Worm (Caenorhabditis elegans): ENCODE results near the gene dph-5.

dph-5 gene

ce11 chrII:11349892-11350291, at the start of gene dph-5:
TSS of gene dph-5 (plus strand) at chrII:11350192.
- no peak for TF ChIP-seq ztf-4 (tag; optimal IDR thresholded peaks at IDR 0.05)
- TF ChIP-seq peb-1 (tag; optimal IDR thresholded peaks at IDR 0.05), result no peak
- TF ChIP-seq ztf-11 (tag; optimal IDR thresholded peaks at IDR 0.05), result no peak
- TF ChIP-seq skn-1 (tag; optimal IDR thresholded peaks at IDR 0.05), result no peak
- TF ChIP-seq nhr-129 (tag; optimal IDR thresholded peaks at IDR 0.05), result no peak
- no peak for TF ChIP-seq sem-4 (tag; optimal IDR thresholded peaks at IDR 0.05)
- no peak for TF ChIP-seq Y55F3AM.14 (GFP tag; optimal IDR thresholded peaks at IDR 0.05)
- TF ChIP-seq nhr-23 (tag; optimal IDR thresholded peaks at IDR 0.05), result no peak
- TF ChIP-seq unc-39 (tag; optimal IDR thresholded peaks at IDR 0.05), result no peak
- TF ChIP-seq nhr-12 (tag; optimal IDR thresholded peaks at IDR 0.05), result no peak
- TF ChIP-seq nhr-11 (tag; optimal IDR thresholded peaks at IDR 0.05), result no peak
- no peak for TF ChIP-seq mab-5 (tag; optimal IDR thresholded peaks at IDR 0.05)
- TF ChIP-seq aly-2 (tag; optimal IDR thresholded peaks at IDR 0.05), result no peak
- no peak for TF ChIP-seq zag-1 (tag; optimal IDR thresholded peaks at IDR 0.05)

ce11 chrII:11301059-11301458, 48.9 kb upstream of the dph-5 start, which contains the start of gene raga-1:
TSS of gene raga-1 (plus strand) at chrII:11301359.
- no peak for TF ChIP-seq R02D3.7 (tag; optimal IDR thresholded peaks at IDR 0.05)
- no peak for TF ChIP-seq aly-2 (tag; optimal IDR thresholded peaks at IDR 0.05)
- TF ChIP-seq sem-4 (tag; optimal IDR thresholded peaks at IDR 0.05), result no peak
- no peak for TF ChIP-seq sma-9 (GFP tag; optimal IDR thresholded peaks at IDR 0.05)
- TF ChIP-seq sma-9 (tag; optimal IDR thresholded peaks at IDR 0.05), result no peak
- TF ChIP-seq lin-39 (tag; optimal IDR thresholded peaks at IDR 0.05), result no peak
- no peak for TF ChIP-seq ztf-1 (GFP tag; conservative IDR thresholded peaks at IDR 0.05)
- TF ChIP-seq unc-55 (GFP tag; optimal IDR thresholded peaks at IDR 0.05), result no peak

- TF ChIP-seq C34F6.9 (tag; optimal IDR thresholded peaks at IDR 0.05), result no peak
- no peak for TF ChIP-seq ceh-16 (tag; optimal IDR thresholded peaks at IDR 0.05)
- no peak for TF ChIP-seq unc-39 (tag; optimal IDR thresholded peaks at IDR 0.05)
- no peak for TF ChIP-seq mab-5 (tag; optimal IDR thresholded peaks at IDR 0.05)
- TF ChIP-seq nhr-23 (tag; optimal IDR thresholded peaks at IDR 0.05), result no peak
- no peak for TF ChIP-seq zag-1 (tag; optimal IDR thresholded peaks at IDR 0.05)
Measured at ce11 chrII:11302591-11302990, 47.4 kb upstream of the dph-5 start, which contains the start of gene samp-1. TSS of gene samp-1 (plus strand) at chrII:11302891.

- no peak for TF ChIP-seq blmp-1 (tag; optimal IDR thresholded peaks at IDR 0.05; ENCODE audit: insufficient read depth)
- TF ChIP-seq fos-1 (tag; optimal IDR thresholded peaks at IDR 0.05), result no peak
- no peak for TF ChIP-seq nhr-11 (tag; optimal IDR thresholded peaks at IDR 0.05)
- peak; percentile 41 for TF ChIP-seq C34F6.9 (tag; optimal IDR thresholded peaks at IDR 0.05)
- TF ChIP-seq unc-55 (GFP tag; optimal IDR thresholded peaks at IDR 0.05), result peak; percentile 39
- no peak for TF ChIP-seq mbf-1 (tag; optimal IDR thresholded peaks at IDR 0.05)
- TF ChIP-seq F13H6.1 (tag; optimal IDR thresholded peaks at IDR 0.05), result peak; percentile 58
- TF ChIP-seq egl-27 (tag; optimal IDR thresholded peaks at IDR 0.05), result no peak
- TF ChIP-seq nhr-23 (tag; optimal IDR thresholded peaks at IDR 0.05), result no peak
- no peak for TF ChIP-seq sma-3 (GFP tag; optimal IDR thresholded peaks at IDR 0.05)
- TF ChIP-seq Y55F3AM.14 (GFP tag; optimal IDR thresholded peaks at IDR 0.05), result no peak
- no peak for TF ChIP-seq lin-11 (tag; optimal IDR thresholded peaks at IDR 0.05)
- TF ChIP-seq nhr-21 (tag; optimal IDR thresholded peaks at IDR 0.05), result no peak
- TF ChIP-seq ztf-11 (tag; optimal IDR thresholded peaks at IDR 0.05), result no peak
- TF ChIP-seq nhr-129 (tag; optimal IDR thresholded peaks at IDR 0.05), result peak; percentile 32
- TF ChIP-seq sem-4 (tag; optimal IDR thresholded peaks at IDR 0.05), result no peak
- TF ChIP-seq unc-39 (tag; optimal IDR thresholded peaks at IDR 0.05), result no peak
- no peak for TF ChIP-seq nhr-6 (tag; optimal IDR thresholded peaks at IDR 0.05)
- no peak for TF ChIP-seq ztf-1 (GFP tag; conservative IDR thresholded peaks at IDR 0.05)
- TF ChIP-seq mdl-1 (tag; optimal IDR thresholded peaks at IDR 0.05), result peak in 1 of 2 experiments; percentile 7
- TF ChIP-seq lsy-2 (tag; optimal IDR thresholded peaks at IDR 0.05), result peak in 1 of 2 experiments; percentile 25
- TF ChIP-seq dmd-4 (tag; optimal IDR thresholded peaks at IDR 0.05), result no peak
- no peak for TF ChIP-seq elt-1 (tag; optimal IDR thresholded peaks at IDR 0.05)
- no peak for TF ChIP-seq nhr-237 (tag; optimal IDR thresholded peaks at IDR 0.05)
- no peak for TF ChIP-seq ZK546.5 (tag; optimal IDR thresholded peaks at IDR 0.05)
- TF ChIP-seq nhr-25 (tag; optimal IDR thresholded peaks at IDR 0.05), result no peak
- TF ChIP-seq mab-5 (tag; optimal IDR thresholded peaks at IDR 0.05), result no peak
- peak; percentile 30 for TF ChIP-seq sma-9 (GFP tag; optimal IDR thresholded peaks at IDR 0.05)
- no peak for TF ChIP-seq sma-9 (tag; optimal IDR thresholded peaks at IDR 0.05)
- TF ChIP-seq nhr-12 (tag; optimal IDR thresholded peaks at IDR 0.05), result no peak
- TF ChIP-seq ztf-4 (tag; optimal IDR thresholded peaks at IDR 0.05), result no peak
- no peak for TF ChIP-seq ceh-16 (tag; optimal IDR thresholded peaks at IDR 0.05)
- TF ChIP-seq unc-62 (GFP tag; optimal IDR thresholded peaks at IDR 0.05), result no peak
- TF ChIP-seq zag-1 (tag; optimal IDR thresholded peaks at IDR 0.05), result no peak
- TF ChIP-seq lin-39 (tag; optimal IDR thresholded peaks at IDR 0.05), result no peak
- no peak for TF ChIP-seq peb-1 (tag; optimal IDR thresholded peaks at IDR 0.05)
Measured at ce11 chrII:11305627-11306449, 44.2 kb upstream of the dph-5 start, which contains the start of gene rsf-1. TSS of gene rsf-1 (plus strand) at chrII:11306399.
